Worm (Caenorhabditis elegans) whole organism, early embryonic: Measurements from ENCODE around the gene fbxc-29.

ENCODE experiments used
- B0310.2 ChIP-seq: sonication (generic microtip); optimal IDR thresholded peaks from 2 replicates; lab custom pipeline; 2016; ENCODE audit warnings: mild to moderate bottlenecking, missing genetic modification characterization, missing compliant biosample characterization
- ama-1 ChIP-seq: fragments of 150-350 bp; optimal IDR thresholded peaks from 2 replicates; lab custom pipeline; 2014
- hmg-4 ChIP-seq: fragments of 200-800 bp; sonication (Bioruptor generic); optimal IDR thresholded peaks from 2 replicates; lab custom pipeline; 2018; ENCODE audit warnings: mild to moderate bottlenecking, missing genetic modification characterization, missing compliant biosample characterization
- scrt-1 ChIP-seq: fragments of 200-800 bp; sonication (Bioruptor generic); IDR thresholded peaks from 2 replicates; pipeline ENCODE4 v1.3.6; 2022; ENCODE audit warnings: missing genetic modification characterization, missing compliant biosample characterization
- tbx-11 ChIP-seq: fragments of 200-800 bp; sonication (Bioruptor generic); IDR thresholded peaks from 2 replicates; pipeline ENCODE4 v1.3.6; 2022; ENCODE audit warnings: missing genetic modification characterization, missing compliant biosample characterization

DNA sequence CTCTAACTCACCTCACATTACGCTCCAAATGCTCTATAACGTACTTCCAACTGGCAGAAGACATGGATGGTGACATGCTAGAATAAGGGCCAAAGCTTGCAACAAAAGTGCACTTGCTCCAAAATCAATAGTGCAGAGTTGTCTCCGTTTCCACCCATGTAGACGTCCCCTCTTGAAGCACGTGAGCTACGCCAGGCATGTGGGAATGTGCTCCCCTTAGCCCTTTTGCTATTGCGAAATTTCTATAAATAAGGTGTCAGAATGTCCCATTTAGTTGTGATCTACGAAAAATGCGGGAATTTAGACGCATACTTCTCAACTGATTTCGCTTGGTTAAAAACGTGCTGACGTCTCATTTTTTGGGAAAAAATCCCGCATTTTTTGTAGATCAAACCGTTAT, 34.5 kb downstream of the fbxc-29 start:
- TF ChIP-seq scrt-1 (GFP tag; lab: Robert Waterston, UW) (no peak), ama-1 (no peak), B0310.2 (tag; lab: Kevin White, UChicago) (no peak), hmg-4 (GFP tag; lab: Kevin White, UChicago) (no peak), tbx-11 (GFP tag; lab: Robert Waterston, UW) (no peak)
